Worm (Caenorhabditis elegans) whole organism, young adult: ENCODE data around the gene bra-1.

Source experiments
- D2030.7 ChIP-seq: fragments of 200-800 bp; sonication (Bioruptor generic); IDR thresholded peaks from 2 replicates; pipeline ENCODE4 v1.3.6; 2022; ENCODE audit warnings: missing genetic modification reagents, missing genetic modification characterization, missing compliant biosample characterization
- ama-1 ChIP-seq, 3 experiments: fragments of 150-350 bp in 1 of 3; sonication (generic microtip) in 2 of 3; optimal IDR thresholded peaks; 2 replicates each; lab custom pipeline; 2014 to 2018; ENCODE audit warnings: missing biosample characterization in 2 of 3, missing genetic modification characterization in 2 of 3, missing genetic modification reagents in 2 of 3
- cebp-2 ChIP-seq: fragments of 200-800 bp; sonication (Bioruptor generic); IDR thresholded peaks from 2 replicates; pipeline ENCODE4 v1.3.6; 2022; ENCODE audit warnings: missing genetic modification characterization, missing compliant biosample characterization
- unc-130 ChIP-seq: sonication (generic microtip); optimal IDR thresholded peaks from 2 replicates; lab custom pipeline; 2016; ENCODE audit warnings: missing genetic modification reagents, missing genetic modification characterization, missing compliant biosample characterization
- ztf-25 ChIP-seq: fragments of 200-800 bp; sonication (Bioruptor generic); IDR thresholded peaks from 2 replicates; pipeline ENCODE4 v1.3.6; 2022; ENCODE audit warnings: missing genetic modification reagents, missing genetic modification characterization, missing compliant biosample characterization

DNA sequence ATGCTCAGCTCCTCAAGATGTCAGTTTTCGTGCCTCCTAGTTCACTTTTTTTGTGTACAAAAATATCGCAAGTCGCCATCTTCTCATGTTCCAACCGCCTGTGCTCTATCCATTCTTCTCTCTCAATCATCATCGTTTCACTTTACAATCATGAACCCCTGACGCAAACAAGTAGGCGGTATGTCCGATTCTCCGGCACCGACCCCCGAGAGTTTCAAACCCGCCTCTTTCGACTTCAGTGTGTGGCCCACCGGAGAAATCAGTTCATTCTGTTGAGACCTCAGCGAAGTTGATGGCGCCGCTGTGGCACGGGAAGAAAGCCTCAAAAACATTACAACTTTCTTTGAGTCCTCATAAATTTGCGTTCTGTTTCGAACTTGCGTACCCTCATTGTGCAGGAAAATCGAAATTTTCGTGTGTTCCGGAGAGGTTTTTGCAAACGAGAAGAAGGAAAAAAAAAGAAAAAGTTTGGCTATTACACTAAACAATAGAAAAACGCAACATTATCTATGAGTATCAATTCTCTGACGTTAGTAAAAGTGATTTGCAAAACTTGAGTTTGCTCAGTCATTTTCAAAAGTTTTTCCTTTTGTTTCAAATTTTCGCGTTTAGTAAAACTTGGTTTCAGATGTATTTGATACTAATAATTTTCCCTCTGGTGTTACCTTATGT is 6.8 kb downstream of the bra-1 start, which contains the start of gene F54B11.9:
- no peak for TF ChIP-seq ztf-25
- no peak for TF ChIP-seq ama-1 (optimal IDR thresholded peaks at IDR 0.05; lab: Kevin White, UChicago)
- TF ChIP-seq ama-1 (GFP tag; optimal IDR thresholded peaks at IDR 0.05; lab: Kevin White, UChicago), result no peak
- no peak for TF ChIP-seq unc-130 (GFP tag; lab: Kevin White, UChicago)
- no peak for TF ChIP-seq D2030.7 (GFP tag; lab: Robert Waterston, UW)
- no peak for TF ChIP-seq cebp-2 (GFP tag; lab: Robert Waterston, UW)
